Worm (Caenorhabditis elegans) whole organism, early embryonic: ENCODE results near the gene mcm-6.

ENCODE experiments used
- ama-1 ChIP-seq: fragments of 150-350 bp; optimal IDR thresholded peaks from 2 replicates; lab custom pipeline; 2014
- tbx-11 ChIP-seq: fragments of 200-800 bp; sonication (Bioruptor generic); IDR thresholded peaks from 2 replicates; pipeline ENCODE4 v1.3.6; 2022; ENCODE audit warnings: missing genetic modification characterization, missing compliant biosample characterization

DNA sequence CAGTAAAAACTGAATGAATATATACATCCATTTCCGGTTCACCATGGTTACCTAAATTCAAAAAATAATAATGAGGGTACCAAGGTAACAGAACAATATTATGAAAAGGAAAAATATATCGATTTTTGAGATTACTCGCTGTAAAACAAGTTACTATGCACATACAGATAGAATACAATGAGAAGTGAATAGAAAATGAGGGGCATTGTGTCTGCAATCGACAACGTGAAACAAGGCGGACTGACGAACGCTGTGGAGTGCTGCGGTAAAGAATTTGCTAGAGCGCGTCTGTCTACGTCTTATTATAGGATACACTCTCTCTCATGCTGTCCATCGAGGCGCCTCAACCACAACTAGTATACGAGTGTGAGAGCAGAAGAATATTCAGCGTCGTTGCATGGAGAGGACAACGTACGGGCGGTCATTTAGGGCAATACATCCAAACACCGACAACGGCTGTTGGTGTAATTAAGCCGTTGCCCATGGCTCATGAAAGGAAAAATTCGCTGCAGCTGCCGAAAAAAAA is 23.0 kb downstream of the mcm-6 start, which contains the start of gene cnx-1:
- TF ChIP-seq ama-1 (lab: Kevin White, UChicago) (no peak), tbx-11 (GFP tag; lab: Robert Waterston, UW) (no peak)
